Fruit fly (Drosophila melanogaster) whole organism, embryonic: ENCODE measurements around the gene CG33160.

ENCODE experiments used
- CG1647 ChIP-seq: fragments of 200-800 bp; sonication (Bioruptor generic); optimal IDR thresholded peaks from 3 replicates; lab custom pipeline; 2016; ENCODE audit warnings: missing biosample characterization, missing genetic modification characterization
- CG17328 ChIP-seq: fragments of 200-800 bp; sonication (Bioruptor generic); IDR thresholded peaks from 2 replicates; pipeline ENCODE4 v1.3.6; 2022; ENCODE audit warnings: missing biosample characterization, missing genetic modification characterization
- CG9817 ChIP-seq: fragments of 200-800 bp; sonication (Bioruptor generic); optimal IDR thresholded peaks from 2 replicates; lab custom pipeline; 2018; ENCODE audit warnings: missing biosample characterization, mild to moderate bottlenecking, missing genetic modification characterization, moderate library complexity
- CkIIα-i1 ChIP-seq: fragments of 200-800 bp; sonication (Bioruptor generic); IDR thresholded peaks from 2 replicates; pipeline ENCODE4 v1.3.6; 2022; ENCODE audit warnings: missing biosample characterization, missing genetic modification characterization
- Poxn ChIP-seq: fragments of 200-800 bp; sonication (Bioruptor generic); IDR thresholded peaks from 2 replicates; pipeline ENCODE4 v1.3.6; 2022; ENCODE audit warnings: missing biosample characterization, missing genetic modification characterization
- disco-r ChIP-seq: fragments of 200-800 bp; sonication (Bioruptor generic); optimal IDR thresholded peaks from 2 replicates; lab custom pipeline; 2016; ENCODE audit warnings: missing biosample characterization, missing genetic modification characterization
- eyg ChIP-seq: fragments of 200-800 bp; sonication (Bioruptor generic); optimal IDR thresholded peaks from 3 replicates; lab custom pipeline; 2016; ENCODE audit warnings: missing biosample characterization, missing genetic modification characterization
- fd96Cb ChIP-seq: fragments of 200-800 bp; sonication (Bioruptor generic); optimal IDR thresholded peaks from 2 replicates; lab custom pipeline; 2018; ENCODE audit warnings: missing biosample characterization, mild to moderate bottlenecking, missing genetic modification characterization, moderate library complexity
- so ChIP-seq: fragments of 200-800 bp; sonication (Bioruptor generic); IDR thresholded peaks from 3 replicates; pipeline ENCODE4 v1.3.6; 2022; ENCODE audit warnings: missing biosample characterization, missing genetic modification characterization
- sqz ChIP-seq: fragments of 200-800 bp; sonication (Bioruptor generic); optimal IDR thresholded peaks from 3 replicates; lab custom pipeline; 2018; ENCODE audit warnings: missing biosample characterization, mild to moderate bottlenecking, missing genetic modification characterization
- tin ChIP-seq: fragments of 200-800 bp; sonication (Bioruptor generic); optimal IDR thresholded peaks from 3 replicates; lab custom pipeline; 2016; ENCODE audit warnings: missing biosample characterization, missing genetic modification characterization

DNA sequence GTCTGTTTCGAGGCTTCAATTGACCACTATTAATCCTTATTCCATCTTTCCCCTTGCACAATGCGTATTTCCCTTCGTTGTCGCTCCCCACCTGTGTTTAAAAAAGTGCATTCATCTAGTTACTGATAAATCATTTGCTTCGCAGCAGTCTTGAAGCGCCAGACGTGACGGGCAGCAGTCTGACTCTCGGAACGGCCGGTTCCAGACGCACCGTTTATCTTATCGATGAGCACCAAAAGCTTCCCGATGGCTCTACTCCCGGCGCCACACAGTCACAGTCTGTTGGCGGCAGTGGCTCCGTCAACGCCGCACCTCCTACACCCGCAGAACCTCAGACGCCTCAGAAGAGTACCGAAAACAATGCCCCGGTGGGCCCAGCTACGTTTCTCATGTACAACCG is 22.1 kb downstream of the CG33160 start, which contains the start of gene CG42494:
- TF ChIP-seq CG17328: no peak
- TF ChIP-seq so (GFP tag; lab: Robert Waterston, UW): no peak
- no peak for TF ChIP-seq Poxn
- TF ChIP-seq sqz: no peak
- TF ChIP-seq disco-r (GFP tag; lab: Kevin White, UChicago): no peak
- no peak for TF ChIP-seq CG1647
- no peak for TF ChIP-seq fd96Cb (tag; lab: Kevin White, UChicago)
- TF ChIP-seq CkIIα-i1 (GFP tag; lab: Robert Waterston, UW): no peak
- no peak for TF ChIP-seq eyg (GFP tag; lab: Kevin White, UChicago)
- TF ChIP-seq tin (GFP tag; lab: Kevin White, UChicago): no peak
- no peak for TF ChIP-seq CG9817 (tag; lab: Kevin White, UChicago)
